Worm (Caenorhabditis elegans) whole organism, late embryonic: ENCODE results near the gene sti-1.
A peak's percentile ranks its signal among the peaks of the same experiment; 100 is the strongest.

Experiments used
- C38D4.7 ChIP-seq: fragments of 200-800 bp; sonication (Bioruptor generic); optimal IDR thresholded peaks from 2 replicates; lab custom pipeline; 2018; ENCODE audit warnings: mild to moderate bottlenecking, missing genetic modification characterization, moderate library complexity, missing compliant biosample characterization
- K09A11.1 ChIP-seq: sonication (generic microtip); optimal IDR thresholded peaks from 2 replicates; lab custom pipeline; 2017; ENCODE audit warnings: antibody characterized with exemption, mild to moderate bottlenecking, missing genetic modification characterization, missing compliant biosample characterization; ENCODE audit not compliant: insufficient read depth
- T23F11.4 ChIP-seq: fragments of 200-800 bp; sonication (Bioruptor generic); optimal IDR thresholded peaks from 2 replicates; lab custom pipeline; 2018; ENCODE audit warnings: mild to moderate bottlenecking, missing genetic modification characterization, missing compliant biosample characterization
- ahr-1 ChIP-seq: sonication (generic microtip); optimal IDR thresholded peaks from 2 replicates; lab custom pipeline; 2016; ENCODE audit warnings: missing genetic modification characterization, missing compliant biosample characterization
- ama-1 ChIP-seq: fragments of 150-350 bp; optimal IDR thresholded peaks from 2 replicates; lab custom pipeline; 2014
- ceh-18 ChIP-seq: sonication (generic microtip); optimal IDR thresholded peaks from 2 replicates; lab custom pipeline; 2016; ENCODE audit warnings: missing genetic modification characterization, missing compliant biosample characterization
- ceh-19 ChIP-seq: fragments of 200-800 bp; sonication (Bioruptor generic); optimal IDR thresholded peaks from 2 replicates; lab custom pipeline; 2018; ENCODE audit warnings: mild to moderate bottlenecking, missing genetic modification characterization, missing compliant biosample characterization
- ceh-2 ChIP-seq: sonication (generic microtip); optimal IDR thresholded peaks from 2 replicates; lab custom pipeline; 2016; ENCODE audit warnings: missing genotype, missing genetic modification characterization, missing compliant biosample characterization
- ceh-22 ChIP-seq: sonication (generic microtip); optimal IDR thresholded peaks from 2 replicates; lab custom pipeline; 2017; ENCODE audit warnings: missing biosample characterization, missing genetic modification characterization
- ceh-24 ChIP-seq: sonication (generic microtip); optimal IDR thresholded peaks from 2 replicates; lab custom pipeline; 2016; ENCODE audit warnings: mild to moderate bottlenecking, missing genetic modification characterization, missing compliant biosample characterization
- ceh-30 ChIP-seq: fragments of 150-350 bp; optimal IDR thresholded peaks from 2 replicates; lab custom pipeline; 2014; ENCODE audit warnings: missing biosample characterization, missing genetic modification characterization
- ceh-31 ChIP-seq: sonication (generic microtip); optimal IDR thresholded peaks from 2 replicates; lab custom pipeline; 2016; ENCODE audit warnings: missing genetic modification characterization, missing compliant biosample characterization
- ceh-45 ChIP-seq: fragments of 200-800 bp; sonication (Bioruptor generic); IDR thresholded peaks from 2 replicates; pipeline ENCODE4 v1.3.6; 2022; ENCODE audit warnings: missing genetic modification reagents, missing genetic modification characterization, missing compliant biosample characterization
- ceh-48 ChIP-seq: sonication (generic microtip); optimal IDR thresholded peaks from 2 replicates; lab custom pipeline; 2016; ENCODE audit warnings: missing genetic modification characterization, inconsistent platforms, missing compliant biosample characterization
- ceh-6 ChIP-seq: fragments of 200-800 bp; sonication (Bioruptor generic); optimal IDR thresholded peaks from 2 replicates; lab custom pipeline; 2018; ENCODE audit warnings: mild to moderate bottlenecking, missing genetic modification characterization, missing compliant biosample characterization
- ceh-9 ChIP-seq: sonication (generic microtip); optimal IDR thresholded peaks from 2 replicates; lab custom pipeline; 2016; ENCODE audit warnings: mild to moderate bottlenecking, missing genetic modification characterization, inconsistent platforms, missing compliant biosample characterization
- che-1 ChIP-seq: sonication (generic microtip); optimal IDR thresholded peaks from 2 replicates; lab custom pipeline; 2016; ENCODE audit warnings: mild to moderate bottlenecking, missing genetic modification characterization, missing compliant biosample characterization
- dve-1 ChIP-seq: sonication (generic microtip); optimal IDR thresholded peaks from 2 replicates; lab custom pipeline; 2017; ENCODE audit warnings: antibody characterized with exemption, mild to moderate bottlenecking, missing genetic modification characterization, missing compliant biosample characterization
- elt-2 ChIP-seq: sonication (generic microtip); optimal IDR thresholded peaks from 2 replicates; lab custom pipeline; 2016; ENCODE audit warnings: missing genetic modification reagents, missing genetic modification characterization, missing compliant biosample characterization
- elt-4 ChIP-seq: sonication (generic microtip); optimal IDR thresholded peaks from 2 replicates; lab custom pipeline; 2016; ENCODE audit warnings: missing genetic modification characterization, missing compliant biosample characterization
- ets-4 ChIP-seq: sonication (generic microtip); optimal IDR thresholded peaks from 2 replicates; lab custom pipeline; 2016; ENCODE audit warnings: missing genetic modification characterization, missing compliant biosample characterization
- fkh-6 ChIP-seq: sonication (generic microtip); optimal IDR thresholded peaks from 2 replicates; lab custom pipeline; 2016; ENCODE audit warnings: missing genetic modification characterization, missing compliant biosample characterization
- gmeb-2 ChIP-seq: sonication (generic microtip); optimal IDR thresholded peaks from 2 replicates; lab custom pipeline; 2016; ENCODE audit warnings: missing genetic modification characterization, inconsistent platforms, missing compliant biosample characterization
- hlh-13 ChIP-seq: fragments of 200-800 bp; sonication (Bioruptor generic); optimal IDR thresholded peaks from 2 replicates; lab custom pipeline; 2018; ENCODE audit warnings: mild to moderate bottlenecking, missing genetic modification characterization, missing compliant biosample characterization
- hlh-15 ChIP-seq: sonication (generic microtip); optimal IDR thresholded peaks from 2 replicates; lab custom pipeline; 2016; ENCODE audit warnings: missing genetic modification characterization, missing compliant biosample characterization
- hlh-6 ChIP-seq: sonication (generic microtip); optimal IDR thresholded peaks from 2 replicates; lab custom pipeline; 2016; ENCODE audit warnings: missing genotype, missing genetic modification characterization, missing compliant biosample characterization
- lim-6 ChIP-seq: sonication (generic microtip); optimal IDR thresholded peaks from 2 replicates; lab custom pipeline; 2016; ENCODE audit warnings: missing genetic modification characterization, missing compliant biosample characterization
- lin-11 ChIP-seq: fragments of 200-800 bp; sonication (Bioruptor generic); optimal IDR thresholded peaks from 2 replicates; lab custom pipeline; 2018; ENCODE audit warnings: mild to moderate bottlenecking, missing genetic modification characterization, missing compliant biosample characterization
- madf-2 ChIP-seq: sonication (generic microtip); optimal IDR thresholded peaks from 2 replicates; lab custom pipeline; 2017; ENCODE audit warnings: missing genetic modification characterization, missing compliant biosample characterization
- nfya-1 ChIP-seq: sonication (generic microtip); optimal IDR thresholded peaks from 2 replicates; lab custom pipeline; 2017; ENCODE audit warnings: missing genetic modification characterization, mild to moderate bottlenecking, missing compliant biosample characterization, antibody characterized with exemption, moderate library complexity
- nhr-232 ChIP-seq: sonication (generic microtip); optimal IDR thresholded peaks from 2 replicates; lab custom pipeline; 2016; ENCODE audit warnings: missing genetic modification characterization, missing compliant biosample characterization
- odd-2 ChIP-seq: sonication (generic microtip); optimal IDR thresholded peaks from 2 replicates; lab custom pipeline; 2017; ENCODE audit warnings: antibody characterized with exemption, mild to moderate bottlenecking, missing genetic modification characterization, missing compliant biosample characterization
- pag-3 ChIP-seq: sonication (generic microtip); optimal IDR thresholded peaks from 2 replicates; lab custom pipeline; 2016; ENCODE audit warnings: missing compliant biosample characterization, missing genetic modification characterization, borderline replicate concordance
- pax-1 ChIP-seq: fragments of 150-350 bp; optimal IDR thresholded peaks from 2 replicates; lab custom pipeline; 2014; ENCODE audit warnings: missing biosample characterization, missing genetic modification characterization
- pha-2 ChIP-seq: sonication (generic microtip); optimal IDR thresholded peaks from 2 replicates; lab custom pipeline; 2017; ENCODE audit warnings: mild to moderate bottlenecking, missing genetic modification characterization, missing compliant biosample characterization
- pqm-1 ChIP-seq: sonication (generic microtip); optimal IDR thresholded peaks from 2 replicates; lab custom pipeline; 2016; ENCODE audit warnings: missing genetic modification characterization, missing compliant biosample characterization
- pros-1 ChIP-seq: fragments of 150-350 bp; optimal IDR thresholded peaks from 2 replicates; lab custom pipeline; 2014; ENCODE audit warnings: missing biosample characterization, missing genetic modification reagents, missing genetic modification characterization
- ref-2 ChIP-seq: sonication (generic microtip); optimal IDR thresholded peaks from 2 replicates; lab custom pipeline; 2016; ENCODE audit warnings: missing genetic modification characterization, missing compliant biosample characterization
- rnt-1 ChIP-seq: sonication (generic microtip); optimal IDR thresholded peaks from 2 replicates; lab custom pipeline; 2016; ENCODE audit warnings: missing genetic modification characterization, missing compliant biosample characterization
- sdc-2 ChIP-seq: sonication (generic microtip); optimal IDR thresholded peaks from 2 replicates; lab custom pipeline; 2016; ENCODE audit warnings: missing genotype, missing genetic modification characterization, missing compliant biosample characterization
- sox-2 ChIP-seq: fragments of 200-800 bp; sonication (Bioruptor generic); IDR thresholded peaks from 2 replicates; pipeline ENCODE4 v1.3.6; 2022; ENCODE audit warnings: missing genetic modification reagents, missing genetic modification characterization, missing compliant biosample characterization
- sox-4 ChIP-seq: sonication (generic microtip); optimal IDR thresholded peaks from 2 replicates; lab custom pipeline; 2017; ENCODE audit warnings: mild to moderate bottlenecking, missing genetic modification characterization, inconsistent platforms, missing compliant biosample characterization
- tbx-7 ChIP-seq: sonication (generic microtip); optimal IDR thresholded peaks from 2 replicates; lab custom pipeline; 2016; ENCODE audit warnings: missing genotype, missing genetic modification characterization, missing compliant biosample characterization
- ttx-3 ChIP-seq: sonication (generic microtip); optimal IDR thresholded peaks from 2 replicates; lab custom pipeline; 2016; ENCODE audit warnings: missing genetic modification reagents, missing genetic modification characterization, missing compliant biosample characterization
- unc-42 ChIP-seq: sonication (generic microtip); optimal IDR thresholded peaks from 2 replicates; lab custom pipeline; 2016; ENCODE audit warnings: missing genotype, missing genetic modification characterization, missing compliant biosample characterization
- unc-55 ChIP-seq: sonication (generic microtip); optimal IDR thresholded peaks from 2 replicates; lab custom pipeline; 2017; ENCODE audit warnings: missing biosample characterization, missing genetic modification reagents, missing genetic modification characterization
- zip-5 ChIP-seq: sonication (generic microtip); optimal IDR thresholded peaks from 2 replicates; lab custom pipeline; 2016; ENCODE audit warnings: missing genetic modification characterization, missing compliant biosample characterization
- ztf-16 ChIP-seq: sonication (generic microtip); optimal IDR thresholded peaks from 2 replicates; lab custom pipeline; 2017; ENCODE audit warnings: missing genetic modification characterization, missing compliant biosample characterization

Gene sti-1

DNA sequence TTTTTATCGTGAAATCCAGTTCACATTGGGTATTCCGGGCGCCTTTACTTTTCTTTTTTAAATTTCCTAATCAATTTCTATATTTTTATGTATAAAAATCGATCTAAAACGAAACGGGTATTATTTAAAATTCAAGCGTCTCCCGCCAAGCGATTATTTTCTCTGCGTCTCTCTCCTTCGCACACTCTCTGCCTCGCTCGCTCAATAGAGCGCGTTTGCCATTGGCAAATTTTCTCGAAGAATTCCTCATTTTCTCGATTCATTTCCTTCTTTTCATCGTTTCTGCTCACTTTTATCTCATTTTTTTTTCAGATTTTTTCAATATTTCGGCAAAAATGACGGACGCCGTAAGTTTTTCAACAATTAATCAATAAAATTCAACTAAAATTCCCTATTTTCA, at the start of gene sti-1:
TSS of gene sti-1 (plus strand) at position 263 of the 400 bp plus-strand sequence.
- TF ChIP-seq che-1 (no peak), ztf-16 (no peak), ceh-6 (no peak), tbx-7 (tag; lab: Kevin White, UChicago) (no peak), hlh-13 (GFP tag; lab: Kevin White, UChicago) (no peak), ceh-9 (tag; lab: Kevin White, UChicago) (no peak), ceh-30 (tag; lab: Kevin White, UChicago) (no peak), sdc-2 (tag; lab: Kevin White, UChicago) (no peak), hlh-6 (tag; lab: Kevin White, UChicago) (no peak), unc-42 (tag; lab: Kevin White, UChicago) (peak; percentile 64), K09A11.1 (no peak), sox-2 (GFP tag; lab: Robert Waterston, UW) (no peak), ama-1 (no peak), sox-4 (tag; lab: Kevin White, UChicago) (no peak), pros-1 (tag; lab: Kevin White, UChicago) (no peak), odd-2 (no peak), pqm-1 (tag; lab: Kevin White, UChicago) (no peak), fkh-6 (no peak), ceh-22 (no peak), nhr-232 (tag; lab: Kevin White, UChicago) (no peak), ceh-31 (tag; lab: Kevin White, UChicago) (peak; percentile 61), gmeb-2 (tag; lab: Kevin White, UChicago) (no peak), nfya-1 (tag; lab: Kevin White, UChicago) (peak; percentile 83), lim-6 (tag; lab: Kevin White, UChicago) (no peak), T23F11.4 (GFP tag; lab: Kevin White, UChicago) (no peak), ahr-1 (no peak), elt-4 (tag; lab: Kevin White, UChicago) (no peak), unc-55 (GFP tag; lab: Kevin White, UChicago) (peak; percentile 77), ceh-18 (tag; lab: Kevin White, UChicago) (peak; percentile 32), ceh-45 (GFP tag; lab: Robert Waterston, UW) (no peak), pha-2 (tag; lab: Kevin White, UChicago) (no peak), ceh-19 (GFP tag; lab: Kevin White, UChicago) (no peak), dve-1 (peak; percentile 36), lin-11 (no peak), hlh-15 (no peak), ets-4 (tag; lab: Kevin White, UChicago) (no peak), zip-5 (tag; lab: Kevin White, UChicago) (no peak), ceh-24 (no peak), rnt-1 (tag; lab: Kevin White, UChicago) (no peak), C38D4.7 (GFP tag; lab: Kevin White, UChicago) (no peak), ref-2 (no peak), ceh-2 (no peak), elt-2 (tag; lab: Kevin White, UChicago) (peak; percentile 44), pax-1 (tag; lab: Kevin White, UChicago) (peak; percentile 24), madf-2 (tag; lab: Kevin White, UChicago) (no peak), pag-3 (tag; lab: Kevin White, UChicago) (no peak), ceh-48 (tag; lab: Kevin White, UChicago) (peak; percentile 10), ttx-3 (tag; lab: Kevin White, UChicago) (no peak)
